Worm (Caenorhabditis elegans) whole organism, early embryonic: Measurements from ENCODE around the gene F26D2.3.

Source experiments
- ama-1 ChIP-seq: fragments of 150-350 bp; optimal IDR thresholded peaks from 2 replicates; lab custom pipeline; 2014
- ceh-13 ChIP-seq: fragments of 200-800 bp; sonication (Bioruptor generic); optimal IDR thresholded peaks from 2 replicates; lab custom pipeline; 2018; ENCODE audit warnings: mild to moderate bottlenecking, missing genetic modification characterization, missing compliant biosample characterization
- ceh-36 ChIP-seq: sonication (generic microtip); optimal IDR thresholded peaks from 2 replicates; lab custom pipeline; 2016; ENCODE audit warnings: missing genetic modification characterization, inconsistent platforms, missing compliant biosample characterization
- ets-7 ChIP-seq: sonication (generic microtip); optimal IDR thresholded peaks from 2 replicates; lab custom pipeline; 2016; ENCODE audit warnings: missing genotype, missing genetic modification characterization, missing compliant biosample characterization
- flt-1 ChIP-seq: fragments of 200-800 bp; sonication (Bioruptor generic); IDR thresholded peaks from 2 replicates; pipeline ENCODE4 v1.3.6; 2022; ENCODE audit warnings: missing genetic modification characterization, missing compliant biosample characterization
- hmg-4 ChIP-seq: fragments of 200-800 bp; sonication (Bioruptor generic); optimal IDR thresholded peaks from 2 replicates; lab custom pipeline; 2018; ENCODE audit warnings: mild to moderate bottlenecking, missing genetic modification characterization, missing compliant biosample characterization
- hnd-1 ChIP-seq: sonication (generic microtip); optimal IDR thresholded peaks from 2 replicates; lab custom pipeline; 2016; ENCODE audit warnings: missing genetic modification characterization, missing compliant biosample characterization
- pes-1 ChIP-seq: fragments of 200-800 bp; sonication (Bioruptor generic); IDR thresholded peaks from 2 replicates; pipeline ENCODE4 v1.3.6; 2022; ENCODE audit warnings: missing genetic modification reagents, missing genetic modification characterization, missing compliant biosample characterization
- scrt-1 ChIP-seq: fragments of 200-800 bp; sonication (Bioruptor generic); IDR thresholded peaks from 2 replicates; pipeline ENCODE4 v1.3.6; 2022; ENCODE audit warnings: missing genetic modification characterization, missing compliant biosample characterization
- tbx-11 ChIP-seq: fragments of 200-800 bp; sonication (Bioruptor generic); IDR thresholded peaks from 2 replicates; pipeline ENCODE4 v1.3.6; 2022; ENCODE audit warnings: missing genetic modification characterization, missing compliant biosample characterization
- tbx-37 ChIP-seq: fragments of 200-800 bp; sonication (Bioruptor generic); conservative IDR thresholded peaks from 2 replicates; pipeline ENCODE4 v1.3.6; 2022; ENCODE audit warnings: missing genetic modification reagents, missing genetic modification characterization, missing compliant biosample characterization

ce11 chrV:16399388-16399787 lies 8.4 kb upstream of the F26D2.3 start, which contains the start of gene sre-36:
- TF ChIP-seq ceh-36 (tag; lab: Kevin White, UChicago) (no peak), ceh-13 (GFP tag; lab: Kevin White, UChicago) (no peak), tbx-11 (GFP tag; lab: Robert Waterston, UW) (no peak), flt-1 (GFP tag; lab: Robert Waterston, UW) (no peak), hnd-1 (tag; lab: Kevin White, UChicago) (no peak), scrt-1 (GFP tag; lab: Robert Waterston, UW) (no peak), ama-1 (lab: Kevin White, UChicago) (no peak), ets-7 (no peak), pes-1 (GFP tag; lab: Robert Waterston, UW) (no peak), tbx-37 (GFP tag; lab: Robert Waterston, UW) (no peak), hmg-4 (GFP tag; lab: Kevin White, UChicago) (no peak)
